Worm (Caenorhabditis elegans): ENCODE data around the gene gldi-7.

DNA sequence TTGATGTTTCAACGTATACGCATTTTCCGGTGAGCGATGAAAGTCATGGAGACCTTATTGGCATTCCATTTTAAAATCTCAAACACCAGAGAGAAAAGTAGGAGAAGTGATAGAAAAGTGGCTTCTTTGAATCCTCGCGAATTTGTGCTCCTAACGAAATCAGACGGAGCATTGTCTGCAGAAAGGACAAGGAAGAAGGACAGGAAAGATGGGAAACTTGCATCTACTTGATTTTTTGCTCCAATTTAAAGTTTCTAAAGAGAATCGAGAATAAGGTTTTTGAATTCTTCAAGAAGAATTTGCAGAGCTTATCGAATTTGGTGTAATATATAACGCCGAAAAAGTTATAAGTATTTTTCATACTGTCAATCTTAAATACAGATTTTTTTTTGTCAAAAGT is 20.1 kb upstream of the gldi-7 start:
- TF ChIP-seq zag-1 (tag; optimal IDR thresholded peaks at IDR 0.05) = no peak
- TF ChIP-seq ces-1 (GFP tag; optimal IDR thresholded peaks at IDR 0.05) = peak; percentile 20
- no peak for TF ChIP-seq skn-1 (tag; optimal IDR thresholded peaks at IDR 0.05)

All from whole organism, L4 larva.